Fruit fly (Drosophila melanogaster) Kc167 (cell line): ENCODE data around the gene ND-ASHI.

Source experiments
- Myc ChIP-seq: fragments of >200 bp; optimal IDR thresholded peaks from 2 replicates; lab custom pipeline; 2017; ENCODE audit warnings: missing external identifiers
- Sin3A ChIP-seq: fragments of >200 bp; optimal IDR thresholded peaks from 2 replicates; lab custom pipeline; 2018; ENCODE audit warnings: missing external identifiers
- h ChIP-seq: fragments of >200 bp; optimal IDR thresholded peaks from 3 replicates; lab custom pipeline; 2018; ENCODE audit warnings: missing external identifiers
- insv ChIP-seq: fragments of >200 bp; optimal IDR thresholded peaks from 3 replicates; lab custom pipeline; 2018; ENCODE audit warnings: missing external identifiers
- psq ChIP-seq: fragments of >200 bp; optimal IDR thresholded peaks from 2 replicates; lab custom pipeline; 2017; ENCODE audit warnings: missing external identifiers
- ttk ChIP-seq: sonication (Bioruptor generic); optimal IDR thresholded peaks from 2 replicates; lab custom pipeline; 2017; ENCODE audit warnings: missing external identifiers

DNA sequence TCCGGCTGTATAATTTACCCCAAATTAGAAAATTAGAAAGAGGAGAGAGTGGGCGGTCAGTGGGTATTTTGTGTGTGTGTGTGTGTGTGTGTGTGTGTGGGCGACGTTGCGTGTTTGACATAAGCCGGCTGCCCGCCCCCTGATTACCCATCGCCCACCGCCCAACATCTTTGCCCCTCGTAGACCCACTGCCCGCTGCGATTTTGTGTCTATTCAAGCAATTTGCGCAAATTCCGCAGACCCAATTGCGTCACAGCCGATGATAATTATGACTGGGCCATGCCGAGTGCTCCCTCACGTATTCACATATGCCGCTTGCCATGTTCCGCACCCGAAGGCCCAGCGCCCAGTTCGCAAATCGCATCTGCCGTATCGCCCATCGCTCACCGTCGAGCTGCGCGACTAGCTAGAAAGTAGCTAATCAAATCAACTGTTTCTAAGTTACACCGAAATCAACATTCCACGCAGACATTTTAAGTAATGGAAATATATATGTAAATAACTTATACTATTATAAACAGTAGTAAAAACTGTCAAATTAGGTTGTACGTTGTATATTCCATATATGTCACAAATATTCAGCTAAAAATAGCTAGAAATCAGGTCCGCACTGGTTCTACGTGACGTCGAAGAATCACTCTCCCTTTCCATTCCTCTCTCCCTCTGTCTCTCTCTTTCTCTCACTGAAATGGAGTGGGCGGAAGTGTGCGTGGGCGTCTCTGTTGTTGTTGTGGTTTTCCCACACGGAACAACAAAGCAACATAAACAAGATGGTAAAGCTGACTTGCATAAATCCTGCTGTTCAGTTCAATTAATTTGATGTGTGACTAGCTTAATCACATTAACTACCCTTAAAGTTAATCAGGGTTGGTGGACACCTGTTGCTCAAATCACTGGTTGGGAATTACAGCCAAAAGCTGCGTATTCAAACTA lies 22.0 kb downstream of the ND-ASHI start:
- TF ChIP-seq psq (lab: Kevin White, UChicago) (no peak), h (lab: Kevin White, UChicago) (no peak), Sin3A (lab: Kevin White, UChicago) (no peak), ttk (lab: Kevin White, UChicago) (no peak), insv (lab: Kevin White, UChicago) (no peak), Myc (lab: Kevin White, UChicago) (no peak)
